Fruit fly (Drosophila melanogaster) Kc167 (cell line): ENCODE data around the gene DNAlig3.

Source experiments
- Sin3A ChIP-seq: fragments of >200 bp; optimal IDR thresholded peaks from 2 replicates; lab custom pipeline; 2018; ENCODE audit warnings: missing external identifiers
- h ChIP-seq: fragments of >200 bp; optimal IDR thresholded peaks from 3 replicates; lab custom pipeline; 2018; ENCODE audit warnings: missing external identifiers
- psq ChIP-seq: fragments of >200 bp; optimal IDR thresholded peaks from 2 replicates; lab custom pipeline; 2017; ENCODE audit warnings: missing external identifiers
- ttk ChIP-seq: sonication (Bioruptor generic); optimal IDR thresholded peaks from 2 replicates; lab custom pipeline; 2017; ENCODE audit warnings: missing external identifiers

DNA sequence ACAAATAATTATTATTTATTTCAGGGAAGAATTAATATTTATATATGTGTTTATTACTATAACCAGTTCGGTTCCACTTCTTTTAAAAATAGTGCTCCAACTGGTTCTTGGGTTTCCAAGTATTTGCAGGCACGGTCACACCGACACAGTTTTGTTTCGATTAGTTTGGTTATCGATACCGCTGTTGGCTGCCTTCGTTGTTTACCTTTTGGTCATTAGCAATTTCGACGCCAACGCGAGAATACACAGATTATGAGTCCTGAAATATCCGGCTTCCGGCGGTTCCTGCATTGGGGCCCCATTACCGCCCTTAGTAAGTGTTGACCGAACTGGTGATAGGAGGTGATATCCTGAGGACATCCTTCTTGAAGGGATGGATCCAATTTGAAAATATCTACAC is 6.5 kb upstream of the DNAlig3 start, which contains the start of gene CG5196:
- TF ChIP-seq psq (lab: Kevin White, UChicago) (no peak), Sin3A (lab: Kevin White, UChicago) (no peak), h (lab: Kevin White, UChicago) (no peak), ttk (lab: Kevin White, UChicago) (no peak)
